Worm (Caenorhabditis elegans) whole organism, early embryonic: ENCODE measurements around the gene F56A8.3.

Experiments
- ama-1 ChIP-seq: fragments of 150-350 bp; optimal IDR thresholded peaks from 2 replicates; lab custom pipeline; 2014
- flt-1 ChIP-seq: fragments of 200-800 bp; sonication (Bioruptor generic); IDR thresholded peaks from 2 replicates; pipeline ENCODE4 v1.3.6; 2022; ENCODE audit warnings: missing genetic modification characterization, missing compliant biosample characterization

- TF ChIP-seq flt-1 (GFP tag; lab: Robert Waterston, UW) (no peak), ama-1 (lab: Kevin White, UChicago) (no peak)
Observed at ce11 chrIII:13215682-13216081, 41.0 kb upstream of the F56A8.3 start.
